Fruit fly (Drosophila melanogaster): ENCODE data around the gene tara.

The tara gene

DNA sequence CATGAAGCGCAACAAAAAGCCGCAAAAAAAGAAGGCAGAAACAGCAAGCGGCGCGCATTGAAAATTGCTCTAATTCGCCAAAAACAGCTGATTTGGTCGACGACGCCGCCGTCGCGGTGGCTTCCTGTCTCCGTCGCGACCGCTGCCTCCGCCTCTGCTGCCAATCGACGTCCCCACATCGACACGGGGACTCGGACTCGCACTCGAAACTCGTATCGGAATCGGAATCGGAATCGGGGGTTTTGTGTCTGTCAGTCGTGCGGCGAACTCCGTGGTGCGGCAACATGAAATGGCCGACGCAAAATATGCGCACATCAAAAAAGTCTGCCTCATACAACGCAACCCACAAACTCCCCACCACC, 26.5 kb downstream of the tara start (continued):
- TF ChIP-seq gem (tag; optimal IDR thresholded peaks at IDR 0.05) (no peak), Myb (GFP tag; optimal IDR thresholded peaks at IDR 0.05) (no peak), CG15269 (tag; optimal IDR thresholded peaks at IDR 0.05) (peak; percentile 3), ATbp (GFP tag; optimal IDR thresholded peaks at IDR 0.05) (no peak), ftz-f1 (GFP tag; optimal IDR thresholded peaks at IDR 0.05) (no peak), CG5180 (GFP tag; optimal IDR thresholded peaks at IDR 0.05) (peak; percentile 15), Mrtf (GFP tag; IDR thresholded peaks at IDR 0.05) (no peak), lab (GFP tag; optimal IDR thresholded peaks at IDR 0.05) (peak; percentile 12), lov (optimal IDR thresholded peaks at IDR 0.05) (no peak), lov (GFP tag; IDR thresholded peaks at IDR 0.05) (no peak), Deaf1 (tag; optimal IDR thresholded peaks at IDR 0.05) (peak; percentile 94), CG11560 (tag; IDR thresholded peaks at IDR 0.05) (no peak), CHES-1-like (GFP tag; optimal IDR thresholded peaks at IDR 0.05) (no peak), CG12659 (GFP tag; optimal IDR thresholded peaks at IDR 0.05) (no peak), Stat92E (GFP tag; optimal IDR thresholded peaks at IDR 0.05) (no peak), CG10267 (tag; optimal IDR thresholded peaks at IDR 0.05) (no peak), HLH54F (GFP tag; optimal IDR thresholded peaks at IDR 0.05) (no peak), amos (GFP tag; IDR thresholded peaks at IDR 0.05; ENCODE audit: partially characterized antibody) (no peak), CG31441 (GFP tag; IDR thresholded peaks at IDR 0.05) (no peak), tgo (GFP tag; IDR thresholded peaks at IDR 0.05) (no peak), CG7786 (GFP tag; optimal IDR thresholded peaks at IDR 0.05) (no peak), CG34422 (GFP tag; IDR thresholded peaks at IDR 0.05) (no peak), CG13894 (tag; optimal IDR thresholded peaks at IDR 0.05) (peak; percentile 94), tio (GFP tag; optimal IDR thresholded peaks at IDR 0.05) (no peak), CG14710 (tag; optimal IDR thresholded peaks at IDR 0.05) (no peak), wek (GFP tag; optimal IDR thresholded peaks at IDR 0.05) (no peak), dm (GFP tag; optimal IDR thresholded peaks at IDR 0.05) (no peak), CG10543 (GFP tag; optimal IDR thresholded peaks at IDR 0.05) (peak; percentile 68), tll (GFP tag; optimal IDR thresholded peaks at IDR 0.05) (no peak), salm (tag; optimal IDR thresholded peaks at IDR 0.05) (no peak), Ets65A (GFP tag) (no peak), tup (GFP tag; optimal IDR thresholded peaks at IDR 0.05) (no peak), ranshi (GFP tag; IDR thresholded peaks at IDR 0.05) (no peak), exex (tag; optimal IDR thresholded peaks at IDR 0.05) (no peak), nerfin-1 (tag; optimal IDR thresholded peaks at IDR 0.05) (no peak), pita (GFP tag; optimal IDR thresholded peaks at IDR 0.05) (no peak), H15 (GFP tag; IDR thresholded peaks at IDR 0.05) (no peak), Oaz (GFP tag; IDR thresholded peaks at IDR 0.05) (no peak), pros (GFP tag; optimal IDR thresholded peaks at IDR 0.05) (no peak), Sry-δ (GFP tag; optimal IDR thresholded peaks at IDR 0.05) (no peak), Side (GFP tag; optimal IDR thresholded peaks at IDR 0.05) (no peak), Six4 (GFP tag; optimal IDR thresholded peaks at IDR 0.05) (no peak), pho (GFP tag; optimal IDR thresholded peaks at IDR 0.05) (no peak), CG15514 (GFP tag; optimal IDR thresholded peaks at IDR 0.05) (peak; percentile 44), mld (GFP tag; IDR thresholded peaks at IDR 0.05; ENCODE audit: partially characterized antibody) (no peak), CG31388 (GFP tag; optimal IDR thresholded peaks at IDR 0.05) (no peak), CG11504 (tag; optimal IDR thresholded peaks at IDR 0.05) (peak; percentile 37), MESR4 (GFP tag; optimal IDR thresholded peaks at IDR 0.05) (no peak), Sry-β (GFP tag; optimal IDR thresholded peaks at IDR 0.05) (no peak), Rfx (GFP tag; IDR thresholded peaks at IDR 0.05) (no peak)
